Fruit fly (Drosophila melanogaster): ENCODE data around the gene CG44532.

DNA sequence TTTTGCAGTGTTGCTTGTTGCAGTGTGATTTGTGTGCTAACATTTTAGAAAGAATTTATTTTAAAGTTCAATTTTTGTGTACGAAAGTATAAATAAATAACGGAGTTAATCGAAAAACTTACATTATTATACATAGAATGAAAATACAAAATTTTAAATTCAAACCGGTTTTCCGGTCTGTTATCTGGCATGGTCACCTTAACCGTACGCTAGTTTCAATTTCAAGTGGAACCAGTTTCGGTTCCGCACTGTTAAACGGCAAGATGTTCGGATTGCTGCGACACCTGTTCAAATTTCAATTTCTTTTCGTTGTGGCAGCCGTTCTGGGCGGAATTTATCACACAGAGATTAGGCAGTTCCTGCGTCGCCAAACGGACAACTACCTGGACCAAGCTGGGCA lies 30.5 kb downstream of the CG44532 start, which contains the start of gene CG12056:
- no peak for TF ChIP-seq cic (GFP tag; optimal IDR thresholded peaks at IDR 0.05)
- no peak for TF ChIP-seq CG12768 (GFP tag; optimal IDR thresholded peaks at IDR 0.05)
- TF ChIP-seq CG11617 (GFP tag; optimal IDR thresholded peaks at IDR 0.05), result no peak
- TF ChIP-seq CG14711 (tag; optimal IDR thresholded peaks at IDR 0.05), result no peak
- no peak for TF ChIP-seq Clk (GFP tag; optimal IDR thresholded peaks at IDR 0.05)
- no peak for TF ChIP-seq Crg-1 (GFP tag; optimal IDR thresholded peaks at IDR 0.05)
- TF ChIP-seq CG7101 (tag; optimal IDR thresholded peaks at IDR 0.05), result no peak

Measured in whole organism, adult.